Fruit fly (Drosophila melanogaster) whole organism, prepupa: ENCODE measurements around the gene Cdc7.
A peak's percentile ranks its signal among the peaks of the same experiment; 100 is the strongest.

Experiments used
- Blimp-1 ChIP-seq: fragments of 200-800 bp; sonication (Bioruptor generic); optimal IDR thresholded peaks from 3 replicates; lab custom pipeline; 2017; ENCODE audit warnings: missing biosample characterization, missing genetic modification characterization, mild to moderate bottlenecking, moderate library complexity, missing genetic modification reagents
- CG10631 ChIP-seq: fragments of 200-800 bp; sonication (Bioruptor generic); optimal IDR thresholded peaks from 2 replicates; lab custom pipeline; 2016; ENCODE audit warnings: missing biosample characterization, missing genetic modification characterization
- CG10669 ChIP-seq: fragments of 200-800 bp; sonication (Bioruptor generic); optimal IDR thresholded peaks from 3 replicates; lab custom pipeline; 2018; ENCODE audit warnings: missing biosample characterization, mild to moderate bottlenecking, missing genetic modification characterization, moderate library complexity
- CG11294 ChIP-seq: fragments of 200-800 bp; sonication (Bioruptor generic); IDR thresholded peaks from 2 replicates; pipeline ENCODE4 v1.3.6; 2022; ENCODE audit warnings: missing biosample characterization, missing genetic modification characterization
- CG11762 ChIP-seq: fragments of 200-800 bp; sonication (Bioruptor generic); optimal IDR thresholded peaks from 3 replicates; lab custom pipeline; 2016; ENCODE audit warnings: missing biosample characterization, missing genetic modification characterization; ENCODE audit not compliant: insufficient read depth
- CG11902 ChIP-seq: fragments of 200-800 bp; sonication (Bioruptor generic); optimal IDR thresholded peaks from 3 replicates; lab custom pipeline; 2016; ENCODE audit warnings: missing biosample characterization, missing genetic modification characterization
- CG15336 ChIP-seq: fragments of 200-800 bp; sonication (Bioruptor generic); IDR thresholded peaks from 2 replicates; pipeline ENCODE4 v1.3.6; 2022; ENCODE audit warnings: missing biosample characterization, missing genetic modification characterization
- CG16779 ChIP-seq: fragments of 200-800 bp; sonication (Bioruptor generic); optimal IDR thresholded peaks from 3 replicates; lab custom pipeline; 2017; ENCODE audit warnings: missing biosample characterization, mild to moderate bottlenecking, missing genetic modification characterization
- CG3032 ChIP-seq: fragments of 200-800 bp; optimal IDR thresholded peaks from 2 replicates; lab custom pipeline; 2019; ENCODE audit warnings: missing biosample characterization, mild to moderate bottlenecking, missing genetic modification characterization, moderate library complexity
- CG34406 ChIP-seq: fragments of 200-800 bp; sonication (Bioruptor generic); optimal IDR thresholded peaks from 3 replicates; lab custom pipeline; 2016; ENCODE audit warnings: missing biosample characterization, missing genetic modification characterization
- CG3919 ChIP-seq: fragments of 200-800 bp; sonication (Bioruptor generic); optimal IDR thresholded peaks from 3 replicates; lab custom pipeline; 2016; ENCODE audit warnings: missing biosample characterization, missing genetic modification characterization
- CG4318 ChIP-seq: fragments of 200-800 bp; sonication (Bioruptor generic); optimal IDR thresholded peaks from 3 replicates; lab custom pipeline; 2017; ENCODE audit warnings: missing biosample characterization, mild to moderate bottlenecking, missing genetic modification characterization
- CG6163 ChIP-seq: fragments of 200-800 bp; sonication (Bioruptor generic); IDR thresholded peaks from 3 replicates; pipeline ENCODE4 v1.3.6; 2022; ENCODE audit warnings: missing biosample characterization, missing genetic modification characterization
- CG6276 ChIP-seq: fragments of 200-800 bp; sonication (Bioruptor generic); optimal IDR thresholded peaks from 2 replicates; lab custom pipeline; 2017; ENCODE audit warnings: missing biosample characterization, mild to moderate bottlenecking, missing genetic modification characterization
- CG6792 ChIP-seq: fragments of 200-800 bp; sonication (Bioruptor generic); optimal IDR thresholded peaks from 3 replicates; lab custom pipeline; 2016; ENCODE audit warnings: missing biosample characterization, missing genetic modification characterization
- CG6808 ChIP-seq: fragments of 200-800 bp; sonication (Bioruptor generic); optimal IDR thresholded peaks from 3 replicates; lab custom pipeline; 2017; ENCODE audit warnings: missing biosample characterization, missing genetic modification characterization, mild to moderate bottlenecking, moderate library complexity, missing genetic modification reagents
- CG6854 ChIP-seq: fragments of 200-800 bp; sonication (Bioruptor generic); optimal IDR thresholded peaks from 2 replicates; lab custom pipeline; 2017; ENCODE audit warnings: missing biosample characterization, mild to moderate bottlenecking, missing genetic modification characterization
- CG7368 ChIP-seq: fragments of 200-800 bp; sonication (Bioruptor generic); optimal IDR thresholded peaks from 3 replicates; lab custom pipeline; 2016; ENCODE audit warnings: missing biosample characterization, missing genetic modification characterization
- CG8119 ChIP-seq: fragments of 200-800 bp; sonication (Bioruptor generic); IDR thresholded peaks from 3 replicates; pipeline ENCODE4 v1.3.6; 2022; ENCODE audit warnings: missing biosample characterization, missing genetic modification characterization
- CG8632 ChIP-seq: fragments of 200-800 bp; sonication (Bioruptor generic); optimal IDR thresholded peaks from 3 replicates; lab custom pipeline; 2016; ENCODE audit warnings: missing biosample characterization, missing genetic modification characterization
- CG9139 ChIP-seq: fragments of 200-800 bp; sonication (Bioruptor generic); optimal IDR thresholded peaks from 3 replicates; lab custom pipeline; 2017; ENCODE audit warnings: missing biosample characterization, mild to moderate bottlenecking, missing genetic modification characterization
- Eip75B ChIP-seq: fragments of 200-800 bp; sonication (Bioruptor generic); optimal IDR thresholded peaks from 3 replicates; lab custom pipeline; 2016; ENCODE audit warnings: missing biosample characterization, missing genetic modification characterization
- Eip78C ChIP-seq: fragments of 200-800 bp; sonication (Bioruptor generic); peaks from one replicate; lab custom pipeline; 2016; ENCODE audit warnings: missing biosample characterization, missing genetic modification characterization
- Eip93F ChIP-seq: fragments of 200-800 bp; sonication (Bioruptor generic); optimal IDR thresholded peaks from 2 replicates; lab custom pipeline; 2016; ENCODE audit warnings: missing biosample characterization, mild to moderate bottlenecking, missing genetic modification characterization
- Ets21C ChIP-seq: fragments of 200-800 bp; sonication (Bioruptor generic); optimal IDR thresholded peaks from 3 replicates; lab custom pipeline; 2016; ENCODE audit warnings: missing biosample characterization, missing genetic modification characterization
- Ets96B ChIP-seq: fragments of 200-800 bp; optimal IDR thresholded peaks from 2 replicates; lab custom pipeline; 2019; ENCODE audit warnings: missing biosample characterization, mild to moderate bottlenecking, missing genetic modification characterization, moderate library complexity
- Gug ChIP-seq: fragments of 200-800 bp; sonication (Bioruptor generic); IDR thresholded peaks from 2 replicates; pipeline ENCODE4 v1.3.6; 2022; ENCODE audit warnings: missing biosample characterization, missing genetic modification characterization
- Hr38 ChIP-seq: sonication (Bioruptor generic); optimal IDR thresholded peaks from 2 replicates; lab custom pipeline; 2016; ENCODE audit warnings: missing biosample characterization, missing genetic modification characterization
- Hr4 ChIP-seq: fragments of 200-800 bp; sonication (Bioruptor generic); optimal IDR thresholded peaks from 3 replicates; lab custom pipeline; 2016; ENCODE audit warnings: missing biosample characterization, missing genetic modification characterization
- Lpt ChIP-seq: fragments of 200-800 bp; sonication (Bioruptor generic); optimal IDR thresholded peaks from 3 replicates; lab custom pipeline; 2016; ENCODE audit warnings: missing biosample characterization, missing genetic modification characterization
- OdsH ChIP-seq: fragments of 200-800 bp; sonication (Bioruptor generic); optimal IDR thresholded peaks from 3 replicates; lab custom pipeline; 2016; ENCODE audit warnings: missing biosample characterization, missing genetic modification characterization
- Smox ChIP-seq: fragments of 200-800 bp; sonication (Bioruptor generic); optimal IDR thresholded peaks from 3 replicates; lab custom pipeline; 2016; ENCODE audit warnings: missing biosample characterization, missing genetic modification characterization
- Sox102F ChIP-seq: fragments of 200-800 bp; sonication (Bioruptor generic); optimal IDR thresholded peaks from 2 replicates; lab custom pipeline; 2016; ENCODE audit warnings: missing biosample characterization, mild to moderate bottlenecking, missing genetic modification characterization
- Sox14 ChIP-seq: fragments of 200-800 bp; sonication (Bioruptor generic); optimal IDR thresholded peaks from 3 replicates; lab custom pipeline; 2016; ENCODE audit warnings: missing biosample characterization, missing genetic modification characterization
- Sox15 ChIP-seq: fragments of 200-800 bp; sonication (Bioruptor generic); optimal IDR thresholded peaks from 3 replicates; lab custom pipeline; 2016; ENCODE audit warnings: missing biosample characterization, missing genetic modification characterization
- achi ChIP-seq: fragments of 200-800 bp; sonication (Bioruptor generic); optimal IDR thresholded peaks from 3 replicates; lab custom pipeline; 2016; ENCODE audit warnings: missing biosample characterization, missing genetic modification characterization
- acj6 ChIP-seq: fragments of 200-800 bp; sonication (Bioruptor generic); optimal IDR thresholded peaks from 3 replicates; lab custom pipeline; 2016; ENCODE audit warnings: missing biosample characterization, missing genetic modification characterization
- cyc ChIP-seq: fragments of 200-800 bp; sonication (Bioruptor generic); optimal IDR thresholded peaks from 3 replicates; lab custom pipeline; 2016; ENCODE audit warnings: missing biosample characterization, missing genetic modification characterization
- dac ChIP-seq: fragments of 200-800 bp; sonication (Bioruptor generic); optimal IDR thresholded peaks from 2 replicates; lab custom pipeline; 2017; ENCODE audit warnings: missing biosample characterization, mild to moderate bottlenecking, missing genetic modification characterization
- dsx ChIP-seq: fragments of 200-800 bp; optimal IDR thresholded peaks from 3 replicates; lab custom pipeline; 2019; ENCODE audit warnings: missing biosample characterization, mild to moderate bottlenecking, missing genetic modification characterization, moderate library complexity; ENCODE audit not compliant: poor library complexity, severe bottlenecking
- eg ChIP-seq: fragments of 200-800 bp; sonication (Bioruptor generic); IDR thresholded peaks from 3 replicates; pipeline ENCODE4 v1.3.6; 2022; ENCODE audit warnings: missing biosample characterization, missing genetic modification characterization
- esn ChIP-seq: fragments of 200-800 bp; sonication (Bioruptor generic); optimal IDR thresholded peaks from 2 replicates; lab custom pipeline; 2016; ENCODE audit warnings: missing biosample characterization, mild to moderate bottlenecking, missing genetic modification characterization, moderate library complexity
- fd59A ChIP-seq: fragments of 200-800 bp; sonication (Bioruptor generic); optimal IDR thresholded peaks from 2 replicates; lab custom pipeline; 2017; ENCODE audit warnings: missing biosample characterization, mild to moderate bottlenecking, missing genetic modification characterization, missing genetic modification reagents
- fd85E ChIP-seq: fragments of 200-800 bp; sonication (Bioruptor generic); optimal IDR thresholded peaks from 3 replicates; lab custom pipeline; 2016; ENCODE audit warnings: missing biosample characterization, missing genetic modification characterization
- fkh ChIP-seq: fragments of 200-800 bp; sonication (Bioruptor generic); optimal IDR thresholded peaks from 3 replicates; lab custom pipeline; 2017; ENCODE audit warnings: missing biosample characterization, mild to moderate bottlenecking, missing genetic modification characterization, moderate library complexity
- lz ChIP-seq: fragments of 200-800 bp; sonication (Bioruptor generic); optimal IDR thresholded peaks from 3 replicates; lab custom pipeline; 2016; ENCODE audit warnings: missing biosample characterization, missing genetic modification characterization
- net ChIP-seq: fragments of 200-800 bp; sonication (Bioruptor generic); optimal IDR thresholded peaks from 3 replicates; lab custom pipeline; 2016; ENCODE audit warnings: missing biosample characterization, missing genetic modification characterization
- pdm3 ChIP-seq: fragments of 200-800 bp; sonication (Bioruptor generic); optimal IDR thresholded peaks from 3 replicates; lab custom pipeline; 2016; ENCODE audit warnings: missing biosample characterization, missing genetic modification characterization
- salr ChIP-seq, 2 experiments: fragments of 200-800 bp; sonication (Bioruptor generic); optimal IDR thresholded peaks; 3 replicates each; lab custom pipeline; 2016 to 2018; ENCODE audit warnings: missing biosample characterization in 2 of 2, missing genetic modification characterization in 2 of 2, mild to moderate bottlenecking in 1 of 2
- ss ChIP-seq, 2 experiments: fragments of 200-800 bp; sonication (Bioruptor generic); optimal IDR thresholded peaks; 2 replicates in 1 of 2; 3 replicates in 1 of 2; lab custom pipeline; 2017 to 2018; ENCODE audit warnings: mild to moderate bottlenecking in 2 of 2, missing biosample characterization in 2 of 2, missing genetic modification characterization in 2 of 2, moderate library complexity in 1 of 2
- svp ChIP-seq: fragments of 200-800 bp; sonication (Bioruptor generic); peaks from one replicate; lab custom pipeline; 2016; ENCODE audit warnings: missing biosample characterization, missing genetic modification characterization

Gene Cdc7

dm6 chrX:6654198-6654831, at the start of gene Cdc7, which contains the start of gene CG3226:
Gene Cdc7 (plus strand): TSS chrX:6654541.
Gene CG3226 (minus strand): TSS chrX:6654248.
- TF ChIP-seq dsx (GFP tag; lab: Kevin White, UChicago) (peak; percentile 33), CG6163 (GFP tag; lab: Robert Waterston, UW) (peak; percentile 54; the same call in 1 of the 3 replicates), CG10669 (GFP tag; lab: Kevin White, UChicago) (peak; percentile 57), Eip93F (peak; percentile 18), CG6792 (GFP tag; lab: Kevin White, UChicago) (peak; percentile 64), cyc (peak; percentile 57), fkh (GFP tag; lab: Kevin White, UChicago) (peak; percentile 56), eg (GFP tag; lab: Robert Waterston, UW) (peak; percentile 53; the same call in 1 of the 3 replicates), CG11762 (GFP tag; lab: Kevin White, UChicago) (peak; percentile 32), Hr38 (GFP tag; lab: Kevin White, UChicago) (no peak), lz (GFP tag; lab: Kevin White, UChicago) (peak; percentile 50), CG9139 (GFP tag; lab: Kevin White, UChicago) (peak; percentile 53), Hr4 (GFP tag; lab: Kevin White, UChicago) (no peak), achi (peak; percentile 64), Blimp-1 (GFP tag; lab: Kevin White, UChicago) (peak; percentile 58), CG7368 (peak; percentile 60), Ets21C (GFP tag; lab: Kevin White, UChicago) (no peak), Ets96B (tag; lab: Kevin White, UChicago) (peak; percentile 32), CG3032 (tag; lab: Kevin White, UChicago) (peak; percentile 45), Sox15 (GFP tag; lab: Kevin White, UChicago) (no peak), Smox (GFP tag; lab: Kevin White, UChicago) (peak; percentile 56), CG11294 (GFP tag; lab: Robert Waterston, UW) (no peak), CG6854 (GFP tag; lab: Kevin White, UChicago) (peak; percentile 66), CG34406 (GFP tag; lab: Kevin White, UChicago) (peak; percentile 64), acj6 (peak; percentile 67), salr (GFP tag; optimal IDR thresholded peaks at IDR 0.05; lab: Kevin White, UChicago) (peak; percentile 4 to 27), fd85E (peak; percentile 46), Sox14 (peak; percentile 53), Gug (no peak), esn (peak; percentile 76), net (GFP tag; lab: Kevin White, UChicago) (peak; percentile 70), dac (GFP tag; lab: Kevin White, UChicago) (peak; percentile 22), CG16779 (tag; lab: Kevin White, UChicago) (peak; percentile 31), CG4318 (GFP tag; lab: Kevin White, UChicago) (no peak), CG10631 (GFP tag; lab: Kevin White, UChicago) (peak; percentile 46), fd59A (GFP tag; lab: Kevin White, UChicago) (peak; percentile 35), CG11902 (GFP tag; lab: Kevin White, UChicago) (no peak), CG8632 (GFP tag; lab: Kevin White, UChicago) (peak; percentile 60), CG6276 (GFP tag; lab: Kevin White, UChicago) (peak; percentile 9), CG8119 (GFP tag; lab: Robert Waterston, UW) (no peak), Eip78C (GFP tag; lab: Kevin White, UChicago) (peak; percentile 91), OdsH (GFP tag; lab: Kevin White, UChicago) (peak; percentile 67), ss (GFP tag; optimal IDR thresholded peaks at IDR 0.05; lab: Kevin White, UChicago) (peak; percentile 64 to 78), CG6808 (GFP tag; lab: Kevin White, UChicago) (peak; percentile 74), svp (GFP tag; lab: Kevin White, UChicago) (peak; percentile 61), Eip75B (GFP tag; lab: Kevin White, UChicago) (peak; percentile 42), Lpt (peak; percentile 35), CG3919 (GFP tag; lab: Kevin White, UChicago) (peak; percentile 64), Sox102F (GFP tag; lab: Kevin White, UChicago) (peak; percentile 68), pdm3 (peak; percentile 69), CG15336 (GFP tag; lab: Robert Waterston, UW) (no peak)
